Fruit fly (Drosophila melanogaster) whole organism, embryonic: ENCODE results near the gene CG31988.

ENCODE experiments used
- Atf-2 ChIP-seq: fragments of 200-800 bp; sonication (Bioruptor generic); optimal IDR thresholded peaks from 2 replicates; lab custom pipeline; 2016; ENCODE audit warnings: missing biosample characterization, missing genetic modification characterization
- B-H1 ChIP-seq: fragments of 200-800 bp; sonication (Bioruptor generic); IDR thresholded peaks from 3 replicates; pipeline ENCODE4 v1.3.6; 2022; ENCODE audit warnings: missing biosample characterization, missing genetic modification characterization
- BEAF-32 ChIP-seq: fragments of 200-800 bp; sonication (Bioruptor generic); optimal IDR thresholded peaks from 3 replicates; lab custom pipeline; 2017; ENCODE audit warnings: missing biosample characterization, missing genetic modification characterization, mild to moderate bottlenecking, moderate library complexity, missing genetic modification reagents
- CG10209 ChIP-seq: fragments of 200-800 bp; sonication (Bioruptor generic); optimal IDR thresholded peaks from 3 replicates; lab custom pipeline; 2017; ENCODE audit warnings: missing biosample characterization, mild to moderate bottlenecking, missing genetic modification characterization, missing genetic modification reagents
- CG11085 ChIP-seq: fragments of 200-800 bp; sonication (Bioruptor generic); IDR thresholded peaks from 2 replicates; pipeline ENCODE4 v1.3.6; 2022; ENCODE audit warnings: missing biosample characterization, missing genetic modification characterization
- CG11723 ChIP-seq: fragments of 200-800 bp; sonication (Bioruptor generic); optimal IDR thresholded peaks from 2 replicates; lab custom pipeline; 2017; ENCODE audit warnings: missing biosample characterization, mild to moderate bottlenecking, missing genetic modification characterization
- CG12104 ChIP-seq: fragments of 200-800 bp; sonication (Bioruptor generic); optimal IDR thresholded peaks from 3 replicates; lab custom pipeline; 2016; ENCODE audit warnings: missing biosample characterization, missing genetic modification characterization
- CG14441 ChIP-seq: fragments of 200-800 bp; sonication (Bioruptor generic); IDR thresholded peaks from 2 replicates; pipeline ENCODE4 v1.3.6; 2022; ENCODE audit warnings: missing biosample characterization, missing genetic modification characterization
- CG1529 ChIP-seq: fragments of 200-800 bp; sonication (Bioruptor generic); optimal IDR thresholded peaks from 3 replicates; lab custom pipeline; 2018; ENCODE audit warnings: missing biosample characterization, missing genetic modification characterization
- CG17829 ChIP-seq: fragments of 200-800 bp; optimal IDR thresholded peaks from 2 replicates; lab custom pipeline; 2019; ENCODE audit warnings: missing biosample characterization, mild to moderate bottlenecking, missing genetic modification characterization, moderate library complexity
- CG17912 ChIP-seq: fragments of 200-800 bp; sonication (Bioruptor generic); optimal IDR thresholded peaks from 2 replicates; lab custom pipeline; 2018; ENCODE audit warnings: missing biosample characterization, mild to moderate bottlenecking, missing genetic modification characterization
- CG18476 ChIP-seq: fragments of 200-800 bp; sonication (Bioruptor generic); optimal IDR thresholded peaks from 2 replicates; lab custom pipeline; 2016; ENCODE audit warnings: missing biosample characterization, mild to moderate bottlenecking, missing genetic modification characterization
- CG2199 ChIP-seq: fragments of 200-800 bp; sonication (Bioruptor generic); IDR thresholded peaks from 3 replicates; pipeline ENCODE4 v1.3.6; 2022; ENCODE audit warnings: missing biosample characterization, missing genetic modification characterization
- CG3407 ChIP-seq: fragments of 200-800 bp; sonication (Bioruptor generic); optimal IDR thresholded peaks from 2 replicates; lab custom pipeline; 2018; ENCODE audit warnings: missing biosample characterization, mild to moderate bottlenecking, missing genetic modification characterization
- CG34422 ChIP-seq: fragments of 200-800 bp; sonication (Bioruptor generic); IDR thresholded peaks from 3 replicates; pipeline ENCODE4 v1.3.6; 2022; ENCODE audit warnings: missing biosample characterization, missing genetic modification characterization
- CG4360 ChIP-seq: fragments of 200-800 bp; sonication (Bioruptor generic); IDR thresholded peaks from 2 replicates; pipeline ENCODE4 v1.3.6; 2022; ENCODE audit warnings: missing biosample characterization, missing genetic modification characterization
- CG43689 ChIP-seq: fragments of 200-800 bp; sonication (Bioruptor generic); IDR thresholded peaks from 2 replicates; pipeline ENCODE4 v1.3.6; 2022; ENCODE audit warnings: missing biosample characterization, missing genetic modification characterization
- CG7745 ChIP-seq: fragments of 200-800 bp; sonication (Bioruptor generic); optimal IDR thresholded peaks from 2 replicates; lab custom pipeline; 2018; ENCODE audit warnings: missing biosample characterization, mild to moderate bottlenecking, missing genetic modification characterization, moderate library complexity
- CG9215 ChIP-seq: fragments of 200-800 bp; sonication (Bioruptor generic); IDR thresholded peaks from 2 replicates; pipeline ENCODE4 v1.3.6; 2022; ENCODE audit warnings: missing biosample characterization, missing genetic modification characterization
- CG9727 ChIP-seq: fragments of 200-800 bp; sonication (Bioruptor generic); optimal IDR thresholded peaks from 3 replicates; lab custom pipeline; 2017; ENCODE audit warnings: missing biosample characterization, mild to moderate bottlenecking, missing genetic modification characterization
- CG9876 ChIP-seq: fragments of 200-800 bp; sonication (Bioruptor generic); optimal IDR thresholded peaks from 2 replicates; lab custom pipeline; 2016; ENCODE audit warnings: missing biosample characterization, missing genetic modification characterization
- CTCF ChIP-seq: fragments of 200-800 bp; sonication (Bioruptor generic); optimal IDR thresholded peaks from 2 replicates; lab custom pipeline; 2017; ENCODE audit warnings: missing biosample characterization, mild to moderate bottlenecking, missing genetic modification characterization, moderate library complexity
- CoRest ChIP-seq: fragments of 200-800 bp; sonication (Bioruptor generic); optimal IDR thresholded peaks from 3 replicates; lab custom pipeline; 2018; ENCODE audit warnings: missing biosample characterization, mild to moderate bottlenecking, missing genetic modification characterization, moderate library complexity
- D19B ChIP-seq: fragments of 200-800 bp; sonication (Bioruptor generic); optimal IDR thresholded peaks from 2 replicates; lab custom pipeline; 2017; ENCODE audit warnings: missing biosample characterization, mild to moderate bottlenecking, missing genetic modification characterization
- E2f1 ChIP-seq: fragments of 200-800 bp; sonication (Bioruptor generic); IDR thresholded peaks from 2 replicates; pipeline ENCODE4 v1.3.6; 2022; ENCODE audit warnings: missing biosample characterization, missing genetic modification characterization
- Ets65A ChIP-seq: fragments of 200-800 bp; sonication (Bioruptor generic); peaks from one replicate; lab custom pipeline; 2016; ENCODE audit warnings: missing biosample characterization, missing genetic modification characterization
- GATAe ChIP-seq: fragments of 200-800 bp; sonication (Bioruptor generic); conservative IDR thresholded peaks from 2 replicates; pipeline ENCODE4 v1.3.6; 2022; ENCODE audit warnings: missing biosample characterization, missing genetic modification characterization
- MTF-1 ChIP-seq: fragments of 200-800 bp; sonication (Bioruptor generic); optimal IDR thresholded peaks from 2 replicates; lab custom pipeline; 2018; ENCODE audit warnings: missing biosample characterization, mild to moderate bottlenecking, missing genetic modification characterization, borderline replicate concordance
- Max ChIP-seq: fragments of 200-800 bp; sonication (Bioruptor generic); optimal IDR thresholded peaks from 2 replicates; lab custom pipeline; 2016; ENCODE audit warnings: missing biosample characterization, mild to moderate bottlenecking, missing genetic modification characterization
- Meics ChIP-seq: fragments of 200-800 bp; sonication (Bioruptor generic); optimal IDR thresholded peaks from 2 replicates; lab custom pipeline; 2017; ENCODE audit warnings: missing biosample characterization, mild to moderate bottlenecking, missing genetic modification characterization
- Oli ChIP-seq: fragments of 200-800 bp; sonication (Bioruptor generic); optimal IDR thresholded peaks from 2 replicates; lab custom pipeline; 2018; ENCODE audit warnings: missing biosample characterization, mild to moderate bottlenecking, missing genetic modification characterization, moderate library complexity
- Rx ChIP-seq: fragments of 200-800 bp; sonication (Bioruptor generic); IDR thresholded peaks from 2 replicates; pipeline ENCODE4 v1.3.6; 2022; ENCODE audit warnings: missing biosample characterization, missing genetic modification characterization
- TFAM ChIP-seq: fragments of 200-800 bp; sonication (Bioruptor generic); optimal IDR thresholded peaks from 2 replicates; lab custom pipeline; 2017; ENCODE audit warnings: missing biosample characterization, missing genetic modification characterization, inconsistent platforms
- ac ChIP-seq: fragments of 200-800 bp; sonication (Bioruptor generic); optimal IDR thresholded peaks from 3 replicates; lab custom pipeline; 2017; ENCODE audit warnings: missing biosample characterization, mild to moderate bottlenecking, missing genetic modification characterization
- amos ChIP-seq: fragments of 200-800 bp; sonication (Bioruptor generic); IDR thresholded peaks from 2 replicates; pipeline ENCODE4 v1.3.6; 2022; ENCODE audit warnings: missing biosample characterization, missing genetic modification characterization; ENCODE audit not compliant: partially characterized antibody
- ash1 ChIP-seq: fragments of 200-800 bp; sonication (Bioruptor generic); optimal IDR thresholded peaks from 2 replicates; lab custom pipeline; 2018; ENCODE audit warnings: missing biosample characterization, mild to moderate bottlenecking, missing genetic modification characterization
- cg ChIP-seq: fragments of 200-800 bp; sonication (Bioruptor generic); optimal IDR thresholded peaks from 3 replicates; lab custom pipeline; 2019; ENCODE audit warnings: missing biosample characterization, mild to moderate bottlenecking, missing genetic modification characterization, moderate library complexity
- ci ChIP-seq: fragments of 200-800 bp; sonication (Bioruptor generic); IDR thresholded peaks from 3 replicates; pipeline ENCODE4 v1.3.6; 2022; ENCODE audit warnings: missing biosample characterization, missing genetic modification characterization
- crc ChIP-seq: fragments of 200-800 bp; sonication (Bioruptor generic); optimal IDR thresholded peaks from 2 replicates; lab custom pipeline; 2016; ENCODE audit warnings: missing biosample characterization, missing genetic modification characterization
- ems ChIP-seq: fragments of 200-800 bp; sonication (Bioruptor generic); optimal IDR thresholded peaks from 3 replicates; lab custom pipeline; 2016; ENCODE audit warnings: missing biosample characterization, missing genetic modification characterization
- fd96Cb ChIP-seq: fragments of 200-800 bp; sonication (Bioruptor generic); optimal IDR thresholded peaks from 2 replicates; lab custom pipeline; 2018; ENCODE audit warnings: missing biosample characterization, mild to moderate bottlenecking, missing genetic modification characterization, moderate library complexity
- fru ChIP-seq: fragments of >200 bp; optimal IDR thresholded peaks from 2 replicates; lab custom pipeline; 2017
- ham ChIP-seq: fragments of 200-800 bp; sonication (Bioruptor generic); IDR thresholded peaks from 2 replicates; pipeline ENCODE4 v1.3.6; 2022; ENCODE audit warnings: missing biosample characterization, missing genetic modification characterization
- onecut ChIP-seq: fragments of 200-800 bp; sonication (Bioruptor generic); IDR thresholded peaks from 2 replicates; pipeline ENCODE4 v1.3.6; 2022; ENCODE audit warnings: missing biosample characterization, missing genetic modification characterization
- pfk ChIP-seq: fragments of 200-800 bp; sonication (Bioruptor generic); optimal IDR thresholded peaks from 2 replicates; lab custom pipeline; 2018; ENCODE audit warnings: missing biosample characterization, mild to moderate bottlenecking, missing genetic modification characterization, moderate library complexity
- sim ChIP-seq: fragments of 200-800 bp; sonication (Bioruptor generic); IDR thresholded peaks from 2 replicates; pipeline ENCODE4 v1.3.6; 2022; ENCODE audit warnings: missing biosample characterization, missing genetic modification characterization
- slou ChIP-seq: fragments of 200-800 bp; sonication (Bioruptor generic); optimal IDR thresholded peaks from 3 replicates; lab custom pipeline; 2016; ENCODE audit warnings: missing biosample characterization, missing genetic modification characterization
- tgo ChIP-seq: fragments of 200-800 bp; sonication (Bioruptor generic); IDR thresholded peaks from 3 replicates; pipeline ENCODE4 v1.3.6; 2022; ENCODE audit warnings: missing biosample characterization, missing genetic modification characterization
- toy ChIP-seq: fragments of 200-800 bp; sonication (Bioruptor generic); IDR thresholded peaks from 2 replicates; pipeline ENCODE4 v1.3.6; 2022; ENCODE audit warnings: missing biosample characterization, missing genetic modification characterization
- trem ChIP-seq: fragments of 200-800 bp; optimal IDR thresholded peaks from 3 replicates; lab custom pipeline; 2019; ENCODE audit warnings: missing biosample characterization, mild to moderate bottlenecking, missing genetic modification characterization, moderate library complexity
- twi ChIP-seq: fragments of 200-800 bp; optimal IDR thresholded peaks from 2 replicates; lab custom pipeline; 2019; ENCODE audit warnings: missing biosample characterization, mild to moderate bottlenecking, missing genetic modification characterization, moderate library complexity
- unpg ChIP-seq: fragments of 200-800 bp; sonication (Bioruptor generic); optimal IDR thresholded peaks from 3 replicates; lab custom pipeline; 2018; ENCODE audit warnings: missing biosample characterization, mild to moderate bottlenecking, missing genetic modification characterization, moderate library complexity

CG31988 gene

dm6 chr2L:21237748-21238459, 35.3 kb upstream of the CG31988 start (continued):
- TF ChIP-seq CG1529 (no peak), CoRest (tag; lab: Kevin White, UChicago) (no peak), Oli (tag; lab: Kevin White, UChicago) (no peak), D19B (GFP tag; lab: Kevin White, UChicago) (no peak), CG17912 (GFP tag; lab: Kevin White, UChicago) (no peak), GATAe (GFP tag; lab: Robert Waterston, UW) (no peak), crc (GFP tag; lab: Kevin White, UChicago) (no peak), ash1 (GFP tag; lab: Kevin White, UChicago) (no peak), CTCF (GFP tag; lab: Kevin White, UChicago) (peak; percentile 88), twi (tag; lab: Kevin White, UChicago) (no peak), TFAM (no peak), CG10209 (no peak), CG2199 (GFP tag; lab: Robert Waterston, UW) (no peak), unpg (GFP tag; lab: Kevin White, UChicago) (no peak), pfk (GFP tag; lab: Kevin White, UChicago) (no peak), CG9727 (GFP tag; lab: Kevin White, UChicago) (no peak), tgo (GFP tag; lab: Robert Waterston, UW) (no peak), CG34422 (no peak), BEAF-32 (no peak), ham (no peak), MTF-1 (no peak), Max (no peak), toy (GFP tag; lab: Robert Waterston, UW) (no peak), ci (GFP tag; lab: Robert Waterston, UW) (no peak), CG43689 (GFP tag; lab: Robert Waterston, UW) (no peak), cg (peak; percentile 83), CG4360 (GFP tag; lab: Robert Waterston, UW) (no peak), trem (tag; lab: Kevin White, UChicago) (peak; percentile 13), CG3407 (GFP tag; lab: Kevin White, UChicago) (no peak), CG12104 (GFP tag; lab: Kevin White, UChicago) (no peak), B-H1 (GFP tag; lab: Robert Waterston, UW) (no peak), ems (no peak), Ets65A (GFP tag; lab: Kevin White, UChicago) (no peak), CG17829 (tag; lab: Kevin White, UChicago) (peak; percentile 15), CG11085 (GFP tag; lab: Robert Waterston, UW) (no peak), Atf-2 (no peak), CG9215 (GFP tag; lab: Robert Waterston, UW) (no peak), fru (lab: Kevin White, UChicago) (no peak), Meics (no peak), CG9876 (GFP tag; lab: Kevin White, UChicago) (no peak), E2f1 (GFP tag; lab: Robert Waterston, UW) (no peak), amos (GFP tag; lab: Robert Waterston, UW) (no peak), CG18476 (GFP tag; lab: Kevin White, UChicago) (no peak), fd96Cb (tag; lab: Kevin White, UChicago) (no peak), Rx (GFP tag; lab: Robert Waterston, UW) (no peak), ac (GFP tag; lab: Kevin White, UChicago) (no peak), onecut (GFP tag; lab: Robert Waterston, UW) (peak; percentile 29; the same call in 1 of the 2 replicates), slou (no peak), CG14441 (GFP tag; lab: Robert Waterston, UW) (no peak), sim (GFP tag; lab: Robert Waterston, UW) (no peak), CG7745 (tag; lab: Kevin White, UChicago) (peak; percentile 3), CG11723 (GFP tag; lab: Kevin White, UChicago) (no peak)
